Fruit fly (Drosophila melanogaster) whole organism, prepupa: ENCODE results near the gene Mettl5.

Source experiments
- CG11294 ChIP-seq: fragments of 200-800 bp; sonication (Bioruptor generic); IDR thresholded peaks from 2 replicates; pipeline ENCODE4 v1.3.6; 2022; ENCODE audit warnings: missing biosample characterization, missing genetic modification characterization
- CG32006 ChIP-seq: fragments of 200-800 bp; sonication (Bioruptor generic); optimal IDR thresholded peaks from 3 replicates; lab custom pipeline; 2017; ENCODE audit warnings: missing biosample characterization, mild to moderate bottlenecking, missing genetic modification characterization
- CG3919 ChIP-seq: fragments of 200-800 bp; sonication (Bioruptor generic); optimal IDR thresholded peaks from 3 replicates; lab custom pipeline; 2016; ENCODE audit warnings: missing biosample characterization, missing genetic modification characterization
- CG8319 ChIP-seq: fragments of 200-800 bp; sonication (Bioruptor generic); optimal IDR thresholded peaks from 3 replicates; lab custom pipeline; 2016; ENCODE audit warnings: missing biosample characterization, missing genetic modification characterization
- Hr38 ChIP-seq: sonication (Bioruptor generic); optimal IDR thresholded peaks from 2 replicates; lab custom pipeline; 2016; ENCODE audit warnings: missing biosample characterization, missing genetic modification characterization
- Smox ChIP-seq: fragments of 200-800 bp; sonication (Bioruptor generic); optimal IDR thresholded peaks from 3 replicates; lab custom pipeline; 2016; ENCODE audit warnings: missing biosample characterization, missing genetic modification characterization
- Sox102F ChIP-seq: fragments of 200-800 bp; sonication (Bioruptor generic); optimal IDR thresholded peaks from 2 replicates; lab custom pipeline; 2016; ENCODE audit warnings: missing biosample characterization, mild to moderate bottlenecking, missing genetic modification characterization
- acj6 ChIP-seq: fragments of 200-800 bp; sonication (Bioruptor generic); optimal IDR thresholded peaks from 3 replicates; lab custom pipeline; 2016; ENCODE audit warnings: missing biosample characterization, missing genetic modification characterization
- eg ChIP-seq: fragments of 200-800 bp; sonication (Bioruptor generic); IDR thresholded peaks from 3 replicates; pipeline ENCODE4 v1.3.6; 2022; ENCODE audit warnings: missing biosample characterization, missing genetic modification characterization
- pdm3 ChIP-seq: fragments of 200-800 bp; sonication (Bioruptor generic); optimal IDR thresholded peaks from 3 replicates; lab custom pipeline; 2016; ENCODE audit warnings: missing biosample characterization, missing genetic modification characterization
- spab ChIP-seq: fragments of 200-800 bp; sonication (Bioruptor generic); optimal IDR thresholded peaks from 2 replicates; lab custom pipeline; 2017; ENCODE audit warnings: missing biosample characterization, mild to moderate bottlenecking, missing genetic modification characterization, missing genetic modification reagents
- svp ChIP-seq: fragments of 200-800 bp; sonication (Bioruptor generic); peaks from one replicate; lab custom pipeline; 2016; ENCODE audit warnings: missing biosample characterization, missing genetic modification characterization
- topi ChIP-seq: fragments of 200-800 bp; sonication (Bioruptor generic); optimal IDR thresholded peaks from 3 replicates; lab custom pipeline; 2016; ENCODE audit warnings: missing biosample characterization, missing genetic modification characterization

DNA sequence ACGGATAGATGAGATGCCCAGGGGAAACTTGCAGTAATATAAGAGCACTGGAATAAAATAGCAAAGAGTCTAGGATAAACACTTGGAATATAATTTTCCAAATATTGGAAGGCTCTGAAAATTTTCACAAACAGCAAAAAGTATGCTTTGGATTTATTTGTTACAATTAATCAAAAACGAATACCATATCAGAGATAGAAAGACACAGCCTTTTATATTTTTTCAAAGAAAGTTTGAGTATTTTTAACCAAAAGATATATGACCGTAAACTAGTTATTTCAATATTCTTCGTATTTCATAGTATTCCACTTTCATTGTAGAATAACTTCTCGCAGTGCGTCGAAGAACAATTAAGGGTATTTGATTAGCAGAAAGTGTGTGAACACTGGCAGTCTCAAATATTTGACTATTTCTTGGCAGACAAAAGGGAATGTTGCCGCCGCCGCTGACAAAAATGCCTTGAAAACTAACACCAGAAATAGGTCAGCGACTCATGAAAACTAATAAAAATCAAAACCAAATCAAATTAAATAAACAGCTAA lies 34.6 kb upstream of the Mettl5 start:
- no peak for TF ChIP-seq CG8319 (GFP tag; lab: Kevin White, UChicago)
- TF ChIP-seq eg (GFP tag; lab: Robert Waterston, UW), result no peak
- TF ChIP-seq Hr38 (GFP tag; lab: Kevin White, UChicago), result no peak
- no peak for TF ChIP-seq pdm3 (GFP tag; lab: Kevin White, UChicago)
- TF ChIP-seq Sox102F, result no peak
- TF ChIP-seq spab (GFP tag; lab: Kevin White, UChicago), result no peak
- no peak for TF ChIP-seq Smox (GFP tag; lab: Kevin White, UChicago)
- TF ChIP-seq CG3919 (GFP tag; lab: Kevin White, UChicago), result no peak
- no peak for TF ChIP-seq CG11294 (GFP tag; lab: Robert Waterston, UW)
- no peak for TF ChIP-seq CG32006 (GFP tag; lab: Kevin White, UChicago)
- no peak for TF ChIP-seq topi (GFP tag; lab: Kevin White, UChicago)
- TF ChIP-seq svp (GFP tag; lab: Kevin White, UChicago), result no peak
- TF ChIP-seq acj6, result no peak
